Worm (Caenorhabditis elegans): ENCODE data around the gene F32D1.7.

ce11 chrV:4346325-4346724 lies 29.6 kb downstream of the F32D1.7 start, which contains the start of gene hpo-18:
- TF ChIP-seq ceh-39 (tag; optimal IDR thresholded peaks at IDR 0.05) (no peak), nhr-237 (tag; optimal IDR thresholded peaks at IDR 0.05) (no peak), lsy-2 (tag; optimal IDR thresholded peaks at IDR 0.05) (no peak), sptf-1 (tag; optimal IDR thresholded peaks at IDR 0.05) (no peak), ham-2 (GFP tag; optimal IDR thresholded peaks at IDR 0.05) (no peak), nhr-76 (tag; optimal IDR thresholded peaks at IDR 0.05) (no peak), lin-13 (tag; optimal IDR thresholded peaks at IDR 0.05) (no peak)
